Worm (Caenorhabditis elegans): ENCODE results near the gene nhr-34.

- TF ChIP-seq R02D3.7 (tag; optimal IDR thresholded peaks at IDR 0.05): no peak
- TF ChIP-seq ZK546.5 (tag; optimal IDR thresholded peaks at IDR 0.05): no peak
- TF ChIP-seq ceh-82 (tag; optimal IDR thresholded peaks at IDR 0.05): no peak
- no peak for TF ChIP-seq lin-13 (GFP tag; optimal IDR thresholded peaks at IDR 0.05)
- no peak for TF ChIP-seq nhr-12 (tag; optimal IDR thresholded peaks at IDR 0.05)
Observed at ce11 chrIV:9672434-9672833, 3.0 kb downstream of the nhr-34 start.
